Worm (Caenorhabditis elegans) whole organism, late embryonic: ENCODE results near the gene F21A3.2.

Experiments used
- C08G9.2 ChIP-seq: sonication (generic microtip); optimal IDR thresholded peaks from 2 replicates; lab custom pipeline; 2016; ENCODE audit warnings: mild to moderate bottlenecking, missing genetic modification characterization, moderate library complexity, missing compliant biosample characterization
- ama-1 ChIP-seq: fragments of 150-350 bp; optimal IDR thresholded peaks from 2 replicates; lab custom pipeline; 2014
- ets-4 ChIP-seq: sonication (generic microtip); optimal IDR thresholded peaks from 2 replicates; lab custom pipeline; 2016; ENCODE audit warnings: missing genetic modification characterization, missing compliant biosample characterization
- fkh-10 ChIP-seq: fragments of 150-350 bp; optimal IDR thresholded peaks from 2 replicates; lab custom pipeline; 2014; ENCODE audit warnings: missing biosample characterization, missing genetic modification reagents, missing genetic modification characterization
- hlh-8 ChIP-seq: sonication (generic microtip); optimal IDR thresholded peaks from 2 replicates; lab custom pipeline; 2016; ENCODE audit warnings: missing genotype, missing genetic modification characterization, missing compliant biosample characterization
- lin-11 ChIP-seq: fragments of 200-800 bp; sonication (Bioruptor generic); optimal IDR thresholded peaks from 2 replicates; lab custom pipeline; 2018; ENCODE audit warnings: mild to moderate bottlenecking, missing genetic modification characterization, missing compliant biosample characterization
- mec-3 ChIP-seq: sonication (generic microtip); optimal IDR thresholded peaks from 2 replicates; lab custom pipeline; 2016; ENCODE audit warnings: borderline replicate concordance, missing genetic modification characterization, missing compliant biosample characterization
- nhr-11 ChIP-seq: fragments of 150-350 bp; optimal IDR thresholded peaks from 2 replicates; lab custom pipeline; 2014; ENCODE audit warnings: missing biosample characterization, missing genetic modification characterization
- pha-2 ChIP-seq: sonication (generic microtip); optimal IDR thresholded peaks from 2 replicates; lab custom pipeline; 2017; ENCODE audit warnings: mild to moderate bottlenecking, missing genetic modification characterization, missing compliant biosample characterization
- pha-4 ChIP-seq: fragments of 150-350 bp; optimal IDR thresholded peaks from 2 replicates; lab custom pipeline; 2018; ENCODE audit warnings: missing biosample characterization, missing genetic modification reagents, missing genetic modification characterization
- sox-4 ChIP-seq: sonication (generic microtip); optimal IDR thresholded peaks from 2 replicates; lab custom pipeline; 2017; ENCODE audit warnings: mild to moderate bottlenecking, missing genetic modification characterization, inconsistent platforms, missing compliant biosample characterization
- unc-55 ChIP-seq: sonication (generic microtip); optimal IDR thresholded peaks from 2 replicates; lab custom pipeline; 2017; ENCODE audit warnings: missing biosample characterization, missing genetic modification reagents, missing genetic modification characterization

DNA sequence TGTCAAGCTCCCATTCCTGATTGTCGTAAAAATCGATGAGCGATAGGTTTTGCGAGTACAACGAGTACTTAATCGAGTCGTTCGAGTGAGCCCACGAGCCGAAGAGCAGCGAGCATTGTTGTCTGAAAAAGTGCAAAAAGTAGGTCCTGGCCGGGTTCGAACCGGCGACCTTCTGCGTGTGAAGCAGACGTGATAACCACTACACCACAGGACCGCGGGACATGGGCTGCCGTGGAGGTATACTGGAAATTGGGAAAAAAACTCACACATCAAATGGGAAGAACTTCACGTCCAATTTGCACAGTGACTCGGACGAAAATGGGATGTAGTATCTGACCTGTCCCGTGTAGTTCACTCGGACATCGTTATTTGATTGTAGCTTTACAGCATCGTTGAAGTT lies 18.4 kb downstream of the F21A3.2 start:
- TF ChIP-seq C08G9.2 (tag; lab: Kevin White, UChicago) (no peak), nhr-11 (tag; lab: Kevin White, UChicago) (no peak), ets-4 (tag; lab: Kevin White, UChicago) (no peak), lin-11 (no peak), ama-1 (lab: Kevin White, UChicago) (no peak), pha-4 (tag; lab: Kevin White, UChicago) (no peak), fkh-10 (GFP tag; lab: Kevin White, UChicago) (no peak), unc-55 (GFP tag; lab: Kevin White, UChicago) (no peak), sox-4 (tag; lab: Kevin White, UChicago) (no peak), pha-2 (tag; lab: Kevin White, UChicago) (no peak), mec-3 (tag; lab: Kevin White, UChicago) (no peak), hlh-8 (tag; lab: Kevin White, UChicago) (no peak)
